Fruit fly (Drosophila melanogaster) whole organism, wandering third instar larva: ENCODE data around the gene CG3982.

Source experiments
- Abd-B ChIP-seq: fragments of >200 bp; optimal IDR thresholded peaks from 2 replicates; lab custom pipeline; 2017; ENCODE audit warnings: missing biosample characterization, missing genetic modification characterization
- CG32264 ChIP-seq: fragments of 200-800 bp; sonication (Bioruptor generic); optimal IDR thresholded peaks from 2 replicates; lab custom pipeline; 2016; ENCODE audit warnings: missing biosample characterization, missing genetic modification characterization
- CG9705 ChIP-seq: fragments of 200-800 bp; sonication (Bioruptor generic); optimal IDR thresholded peaks from 2 replicates; lab custom pipeline; 2018; ENCODE audit warnings: missing biosample characterization, mild to moderate bottlenecking, missing genetic modification characterization
- HLH106 ChIP-seq: fragments of 200-800 bp; optimal IDR thresholded peaks from 3 replicates; lab custom pipeline; 2019; ENCODE audit warnings: missing biosample characterization, mild to moderate bottlenecking, missing genetic modification characterization, moderate library complexity
- br ChIP-seq: fragments of 200-800 bp; sonication (Bioruptor generic); optimal IDR thresholded peaks from 2 replicates; lab custom pipeline; 2016; ENCODE audit warnings: missing biosample characterization, missing genetic modification characterization
- dsf ChIP-seq: sonication (Bioruptor generic); optimal IDR thresholded peaks from 2 replicates; lab custom pipeline; 2016; ENCODE audit warnings: missing biosample characterization, missing genetic modification characterization, borderline replicate concordance
- fru ChIP-seq: fragments of 200-800 bp; sonication (Bioruptor generic); optimal IDR thresholded peaks from 3 replicates; lab custom pipeline; 2016; ENCODE audit warnings: missing biosample characterization, mild to moderate bottlenecking, missing genetic modification characterization
- lola ChIP-seq: fragments of >200 bp; optimal IDR thresholded peaks from 2 replicates; lab custom pipeline; 2017; ENCODE audit warnings: missing biosample characterization, missing genetic modification characterization

DNA sequence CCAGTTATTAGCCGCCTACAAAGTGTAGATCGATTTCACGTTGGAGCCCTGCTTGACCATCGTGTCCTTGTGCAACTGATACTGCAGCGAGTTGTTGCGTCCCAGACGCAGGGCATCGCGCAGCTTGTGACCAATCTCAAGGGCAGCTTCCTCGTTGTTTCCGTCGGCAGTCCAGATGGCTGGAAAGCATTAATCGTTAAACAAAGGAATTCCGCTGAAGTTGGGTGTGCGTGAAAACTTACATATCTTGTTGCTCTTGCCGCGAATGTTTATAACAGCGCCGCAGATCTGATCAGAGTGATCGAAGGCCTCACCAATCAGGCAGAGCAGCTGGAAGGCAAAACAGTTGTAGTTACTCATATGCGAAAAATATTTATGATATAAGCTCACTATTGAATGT lies 17.3 kb downstream of the CG3982 start:
- TF ChIP-seq lola (GFP tag; lab: Kevin White, UChicago) (no peak), fru (GFP tag; lab: Kevin White, UChicago) (no peak), CG32264 (GFP tag; lab: Kevin White, UChicago) (no peak), CG9705 (GFP tag; lab: Kevin White, UChicago) (no peak), br (GFP tag; lab: Kevin White, UChicago) (no peak), Abd-B (GFP tag; lab: Kevin White, UChicago) (no peak), dsf (GFP tag; lab: Kevin White, UChicago) (no peak), HLH106 (tag; lab: Kevin White, UChicago) (no peak)
